Worm (Caenorhabditis elegans) whole organism, L2 larva: ENCODE results near the gene idhg-1.

Experiments
- C34F6.9 ChIP-seq: fragments of 150-350 bp; optimal IDR thresholded peaks from 2 replicates; lab custom pipeline; 2014; ENCODE audit warnings: missing biosample characterization, missing genetic modification characterization
- F13H6.1 ChIP-seq: sonication (generic microtip); optimal IDR thresholded peaks from 2 replicates; lab custom pipeline; 2016; ENCODE audit warnings: missing genetic modification characterization, missing compliant biosample characterization
- R02D3.7 ChIP-seq: fragments of 150-350 bp; optimal IDR thresholded peaks from 2 replicates; lab custom pipeline; 2014; ENCODE audit warnings: missing biosample characterization, missing genetic modification characterization
- ZK546.5 ChIP-seq: sonication (generic microtip); optimal IDR thresholded peaks from 2 replicates; lab custom pipeline; 2017; ENCODE audit warnings: missing biosample characterization, missing genetic modification characterization
- aly-2 ChIP-seq: fragments of 150-350 bp; optimal IDR thresholded peaks from 2 replicates; lab custom pipeline; 2014; ENCODE audit warnings: missing biosample characterization, missing genetic modification characterization
- blmp-1 ChIP-seq: sonication (generic microtip); optimal IDR thresholded peaks from 2 replicates; lab custom pipeline; 2017; ENCODE audit warnings: missing genetic modification characterization, mild to moderate bottlenecking, missing compliant biosample characterization, antibody characterized with exemption, moderate library complexity; ENCODE audit not compliant: insufficient read depth
- ceh-16 ChIP-seq: fragments of 150-350 bp; optimal IDR thresholded peaks from 2 replicates; lab custom pipeline; 2014; ENCODE audit warnings: missing biosample characterization, missing genetic modification characterization
- ceh-82 ChIP-seq: fragments of 150-350 bp; optimal IDR thresholded peaks from 2 replicates; lab custom pipeline; 2014; ENCODE audit warnings: missing biosample characterization, missing genetic modification characterization
- dmd-4 ChIP-seq: sonication (generic microtip); optimal IDR thresholded peaks from 2 replicates; lab custom pipeline; 2017; ENCODE audit warnings: missing biosample characterization, missing genetic modification characterization
- egl-27 ChIP-seq: sonication (generic microtip); optimal IDR thresholded peaks from 3 replicates; lab custom pipeline; 2017; ENCODE audit warnings: missing biosample characterization, missing genetic modification reagents, missing genetic modification characterization
- elt-1 ChIP-seq: fragments of 150-350 bp; optimal IDR thresholded peaks from 2 replicates; lab custom pipeline; 2014; ENCODE audit warnings: missing biosample characterization, missing genetic modification characterization
- fos-1 ChIP-seq: fragments of 150-350 bp; optimal IDR thresholded peaks from 2 replicates; lab custom pipeline; 2014; ENCODE audit warnings: missing biosample characterization, missing genetic modification characterization
- gmeb-1 ChIP-seq: fragments of 150-350 bp; optimal IDR thresholded peaks from 2 replicates; lab custom pipeline; 2014; ENCODE audit warnings: missing biosample characterization, missing genetic modification characterization
- lin-11 ChIP-seq: fragments of 150-350 bp; sonication (generic microtip); optimal IDR thresholded peaks from 2 replicates; lab custom pipeline; 2014; ENCODE audit warnings: missing biosample characterization, missing genetic modification characterization, inconsistent platforms, mixed read lengths
- lin-13 ChIP-seq: fragments of 150-350 bp; optimal IDR thresholded peaks from 2 replicates; lab custom pipeline; 2014; ENCODE audit warnings: missing biosample characterization, missing genetic modification reagents, missing genetic modification characterization
- lsy-2 ChIP-seq, 2 experiments: fragments of 150-350 bp in 1 of 2; sonication (generic microtip) in 1 of 2; optimal IDR thresholded peaks; 2 replicates each; lab custom pipeline; 2014 to 2017; ENCODE audit warnings: missing biosample characterization in 2 of 2, missing genetic modification characterization in 2 of 2
- mbf-1 ChIP-seq: sonication (generic microtip); optimal IDR thresholded peaks from 2 replicates; lab custom pipeline; 2017; ENCODE audit warnings: missing biosample characterization, missing genetic modification characterization
- mdl-1 ChIP-seq, 2 experiments: fragments of 150-350 bp in 1 of 2; sonication (generic microtip) in 1 of 2; optimal IDR thresholded peaks; 2 replicates each; lab custom pipeline; 2017; ENCODE audit warnings: missing biosample characterization in 2 of 2, missing genetic modification characterization in 2 of 2
- nhr-11 ChIP-seq: fragments of 150-350 bp; optimal IDR thresholded peaks from 2 replicates; lab custom pipeline; 2014; ENCODE audit warnings: missing biosample characterization, missing genetic modification characterization
- nhr-129 ChIP-seq: fragments of 150-350 bp; optimal IDR thresholded peaks from 2 replicates; lab custom pipeline; 2014; ENCODE audit warnings: missing biosample characterization, missing genetic modification characterization
- nhr-23 ChIP-seq: fragments of 150-350 bp; optimal IDR thresholded peaks from 2 replicates; lab custom pipeline; 2014; ENCODE audit warnings: missing biosample characterization, missing genetic modification reagents, missing genetic modification characterization
- nhr-237 ChIP-seq: fragments of 150-350 bp; optimal IDR thresholded peaks from 2 replicates; lab custom pipeline; 2014; ENCODE audit warnings: missing biosample characterization, missing genetic modification characterization
- nhr-6 ChIP-seq: fragments of 150-350 bp; optimal IDR thresholded peaks from 2 replicates; lab custom pipeline; 2014; ENCODE audit warnings: missing biosample characterization, missing genetic modification characterization
- nhr-77 ChIP-seq: fragments of 150-350 bp; optimal IDR thresholded peaks from 2 replicates; lab custom pipeline; 2014; ENCODE audit warnings: missing biosample characterization, missing genetic modification characterization
- sem-4 ChIP-seq: fragments of 150-350 bp; optimal IDR thresholded peaks from 2 replicates; lab custom pipeline; 2014; ENCODE audit warnings: missing biosample characterization, missing genetic modification reagents, missing genetic modification characterization
- skn-1 ChIP-seq: sonication (generic microtip); optimal IDR thresholded peaks from 2 replicates; lab custom pipeline; 2017; ENCODE audit warnings: missing biosample characterization, missing genetic modification characterization
- sma-3 ChIP-seq: sonication (generic microtip); optimal IDR thresholded peaks from 2 replicates; lab custom pipeline; 2016; ENCODE audit warnings: missing genetic modification reagents, missing genetic modification characterization, missing compliant biosample characterization
- snpc-4 ChIP-seq: fragments of 150-350 bp; optimal IDR thresholded peaks from 2 replicates; lab custom pipeline; 2014; ENCODE audit warnings: missing biosample characterization, missing genetic modification characterization
- unc-39 ChIP-seq: fragments of 150-350 bp; optimal IDR thresholded peaks from 2 replicates; lab custom pipeline; 2014; ENCODE audit warnings: missing biosample characterization, missing genetic modification characterization
- unc-55 ChIP-seq: fragments of 150-350 bp; sonication (generic microtip); optimal IDR thresholded peaks from 3 replicates; lab custom pipeline; 2014; ENCODE audit warnings: missing biosample characterization, missing genetic modification reagents, missing genetic modification characterization
- unc-62 ChIP-seq: fragments of 150-350 bp; optimal IDR thresholded peaks from 2 replicates; lab custom pipeline; 2014; ENCODE audit warnings: missing biosample characterization, missing genetic modification reagents, missing genetic modification characterization
- zag-1 ChIP-seq: fragments of 150-350 bp; optimal IDR thresholded peaks from 2 replicates; lab custom pipeline; 2014; ENCODE audit warnings: missing biosample characterization, missing genetic modification characterization
- ztf-1 ChIP-seq: fragments of 200-800 bp; sonication (Bioruptor generic); conservative IDR thresholded peaks from 2 replicates; pipeline ENCODE4 v1.3.6; 2022; ENCODE audit warnings: missing genetic modification characterization, missing compliant biosample characterization
- ztf-4 ChIP-seq: fragments of 150-350 bp; optimal IDR thresholded peaks from 2 replicates; lab custom pipeline; 2014; ENCODE audit warnings: missing biosample characterization, missing genetic modification characterization

The idhg-1 gene

DNA sequence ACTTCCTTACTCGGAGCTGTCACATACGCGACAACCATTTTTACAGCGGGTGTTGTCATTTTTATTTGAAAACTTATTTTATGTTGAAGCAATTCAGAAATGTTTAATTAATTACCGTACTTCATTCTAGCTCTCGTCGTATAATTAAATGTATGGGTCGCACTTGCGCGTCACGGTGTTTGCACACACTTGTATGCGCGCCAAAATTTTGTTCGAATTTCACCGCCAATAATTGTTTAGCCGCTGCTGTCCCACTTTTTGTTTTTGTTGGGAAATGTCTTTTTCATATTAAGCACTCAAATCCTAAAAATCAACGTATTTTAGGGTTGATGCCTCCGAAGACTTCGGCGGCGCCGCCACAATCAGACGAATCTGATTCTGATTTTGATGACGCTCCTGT lies 18.6 kb downstream of the idhg-1 start, which contains the start of the genes F35G12.7 and smc-4 (continued):
- TF ChIP-seq lin-13 (GFP tag; lab: Kevin White, UChicago) (no peak), sma-3 (GFP tag; lab: Kevin White, UChicago) (peak; percentile 7), nhr-77 (tag; lab: Kevin White, UChicago) (no peak), ceh-82 (no peak), F13H6.1 (tag; lab: Kevin White, UChicago) (peak; percentile 33), dmd-4 (tag; lab: Kevin White, UChicago) (no peak), zag-1 (tag; lab: Kevin White, UChicago) (no peak), mbf-1 (tag; lab: Kevin White, UChicago) (no peak), nhr-6 (tag; lab: Kevin White, UChicago) (no peak), nhr-23 (tag; lab: Kevin White, UChicago) (no peak), ceh-16 (tag; lab: Kevin White, UChicago) (no peak), ztf-1 (GFP tag; lab: Robert Waterston, UW) (no peak), gmeb-1 (tag; lab: Kevin White, UChicago) (peak; percentile 81)
- TF ChIP-seq, all 48 proteins: peak for 12

DNA sequence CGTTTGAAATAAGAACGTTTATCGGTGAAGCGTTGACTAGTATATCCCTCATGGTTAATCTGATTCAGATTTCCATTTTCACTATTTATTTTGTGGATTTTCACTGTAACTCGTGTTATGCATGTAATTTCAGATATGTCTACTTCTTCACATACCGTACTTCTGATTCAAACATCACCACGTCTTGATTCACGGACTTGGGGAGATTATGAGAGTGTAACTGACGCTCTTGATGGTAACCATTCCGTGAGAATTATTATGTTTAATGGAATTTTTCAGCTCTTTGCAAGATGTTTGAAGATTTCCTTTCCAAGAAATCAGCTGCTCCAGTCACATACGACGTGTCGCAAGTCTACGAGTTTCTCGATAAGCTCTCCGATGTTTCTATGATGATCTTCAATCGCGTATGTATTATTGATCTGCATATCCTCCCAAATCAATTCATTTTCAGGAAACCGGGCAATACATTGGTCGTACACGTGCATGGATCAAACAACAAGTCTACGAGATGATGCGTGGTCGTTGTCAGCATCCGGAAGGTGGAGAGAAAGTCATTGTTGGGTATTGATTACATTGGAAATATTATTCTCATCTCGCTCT lies 24.6 kb downstream of the idhg-1 start, which contains the start of gene erh-2:
Gene erh-2, plus strand, starts transcription at position 134 of the 600 bp plus-strand sequence.
- TF ChIP-seq ztf-1 (GFP tag; lab: Robert Waterston, UW) = no peak
- no peak for TF ChIP-seq sem-4 (tag; lab: Kevin White, UChicago)
- no peak for TF ChIP-seq unc-39 (tag; lab: Kevin White, UChicago)
- no peak for TF ChIP-seq lsy-2 (tag; optimal IDR thresholded peaks at IDR 0.05; lab: Kevin White, UChicago)
- TF ChIP-seq elt-1 = no peak
- no peak for TF ChIP-seq egl-27 (tag; lab: Kevin White, UChicago)
- no peak for TF ChIP-seq dmd-4 (tag; lab: Kevin White, UChicago)
- no peak for TF ChIP-seq skn-1 (tag; lab: Kevin White, UChicago)
- TF ChIP-seq nhr-129 = no peak
- TF ChIP-seq mbf-1 (tag; lab: Kevin White, UChicago) = no peak
- TF ChIP-seq R02D3.7 (tag; lab: Kevin White, UChicago) = no peak
- no peak for TF ChIP-seq C34F6.9 (tag; lab: Kevin White, UChicago)
- TF ChIP-seq gmeb-1 (tag; lab: Kevin White, UChicago) = no peak
- no peak for TF ChIP-seq unc-55 (GFP tag; lab: Kevin White, UChicago)
- TF ChIP-seq lin-11 (tag; lab: Kevin White, UChicago) = no peak
- no peak for TF ChIP-seq ZK546.5
- no peak for TF ChIP-seq mdl-1 (tag; optimal IDR thresholded peaks at IDR 0.05; lab: Kevin White, UChicago)
- no peak for TF ChIP-seq lin-13 (GFP tag; lab: Kevin White, UChicago)
- no peak for TF ChIP-seq blmp-1
- TF ChIP-seq ztf-4 (tag; lab: Kevin White, UChicago) = no peak

DNA sequence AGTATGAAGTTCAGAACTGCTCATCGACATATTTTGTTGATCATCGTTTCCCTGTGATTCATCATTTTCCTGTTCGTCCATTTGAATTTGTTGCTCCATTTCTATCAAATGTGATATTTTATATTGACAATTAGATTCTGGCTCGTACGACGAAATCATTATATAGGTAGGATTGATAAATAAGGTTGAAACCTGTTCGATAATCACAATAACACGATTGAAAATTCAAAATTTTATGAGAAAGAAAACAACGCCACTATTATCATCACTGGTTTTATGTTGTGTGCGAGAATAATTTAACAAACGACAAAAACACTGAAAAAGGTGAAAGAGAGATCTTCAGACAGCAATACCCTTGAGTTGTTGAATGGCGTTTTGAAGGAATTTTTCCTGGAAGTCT lies 25.7 kb downstream of the idhg-1 start, which contains the start of gene apc-11:
Gene apc-11, minus strand, starts transcription at position 101 of the 400 bp plus-strand sequence.
- TF ChIP-seq nhr-11 (tag; lab: Kevin White, UChicago) (no peak), nhr-237 (tag; lab: Kevin White, UChicago) (no peak), nhr-23 (tag; lab: Kevin White, UChicago) (no peak), lsy-2 (tag; optimal IDR thresholded peaks at IDR 0.05; lab: Kevin White, UChicago) (no peak), mdl-1 (tag; optimal IDR thresholded peaks at IDR 0.05; lab: Kevin White, UChicago) (no peak), dmd-4 (tag; lab: Kevin White, UChicago) (no peak), snpc-4 (tag; lab: Kevin White, UChicago) (no peak), lin-11 (tag; lab: Kevin White, UChicago) (no peak), egl-27 (tag; lab: Kevin White, UChicago) (no peak), ztf-4 (tag; lab: Kevin White, UChicago) (no peak), nhr-129 (no peak), aly-2 (tag; lab: Kevin White, UChicago) (no peak), unc-55 (GFP tag; lab: Kevin White, UChicago) (no peak), fos-1 (tag; lab: Kevin White, UChicago) (no peak), ceh-82 (no peak), unc-62 (GFP tag; lab: Kevin White, UChicago) (no peak), unc-39 (tag; lab: Kevin White, UChicago) (no peak)
